Fruit fly (Drosophila melanogaster): Measurements from ENCODE around the gene CG12581.

The CG12581 gene

DNA sequence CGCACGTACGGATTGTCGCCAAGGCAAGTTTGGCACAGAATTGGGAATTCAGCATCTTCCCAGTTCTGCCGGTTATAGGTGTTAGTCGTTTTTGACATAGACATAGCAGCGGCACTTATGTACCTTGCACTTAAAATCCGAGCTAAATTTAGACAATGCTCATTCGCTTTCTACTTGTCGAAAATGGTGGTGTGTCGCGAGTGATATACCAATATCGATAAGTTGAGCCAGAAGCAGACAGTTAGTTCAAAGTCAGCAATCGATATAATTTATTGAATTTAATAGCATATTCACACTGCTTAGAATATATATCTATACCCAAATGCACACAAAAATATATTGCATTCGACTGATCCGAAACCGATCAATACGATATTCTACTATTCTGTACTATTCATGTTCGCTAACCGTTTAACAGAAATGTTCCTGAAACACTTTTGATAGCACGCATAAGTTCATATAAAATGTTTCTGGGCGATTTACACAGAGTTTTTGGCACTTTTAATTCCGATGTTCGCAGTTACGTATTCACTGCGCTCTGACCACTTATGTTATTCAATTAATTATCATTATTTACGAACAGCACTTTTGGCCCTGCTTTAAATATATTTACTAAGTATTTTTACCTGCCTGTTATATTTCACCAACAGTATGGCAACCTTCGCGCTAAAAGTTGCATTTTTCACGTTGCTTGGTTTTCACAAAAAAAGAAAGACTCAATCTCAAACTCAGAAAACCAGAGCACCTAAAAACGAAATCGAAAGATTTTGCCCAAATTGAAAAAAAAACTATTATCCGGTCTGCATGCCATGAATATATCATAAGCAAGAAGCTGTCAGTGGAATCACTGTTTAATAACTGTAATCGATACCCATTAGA lies 57.9 kb downstream of the CG12581 start, which contains the start of gene CG14641:
CG14641 (minus strand) TSS at position 204 of the 879 bp plus-strand sequence.
- no peak for TF ChIP-seq tj (GFP tag; optimal IDR thresholded peaks at IDR 0.05)
- TF ChIP-seq toe (GFP tag; optimal IDR thresholded peaks at IDR 0.05), result peak; percentile 32
- TF ChIP-seq CG11617 (GFP tag; optimal IDR thresholded peaks at IDR 0.05), result no peak
- peak; percentile 36 for TF ChIP-seq bab1 (GFP tag; optimal IDR thresholded peaks at IDR 0.05)
- TF ChIP-seq CG14711 (tag; optimal IDR thresholded peaks at IDR 0.05), result no peak

DNA sequence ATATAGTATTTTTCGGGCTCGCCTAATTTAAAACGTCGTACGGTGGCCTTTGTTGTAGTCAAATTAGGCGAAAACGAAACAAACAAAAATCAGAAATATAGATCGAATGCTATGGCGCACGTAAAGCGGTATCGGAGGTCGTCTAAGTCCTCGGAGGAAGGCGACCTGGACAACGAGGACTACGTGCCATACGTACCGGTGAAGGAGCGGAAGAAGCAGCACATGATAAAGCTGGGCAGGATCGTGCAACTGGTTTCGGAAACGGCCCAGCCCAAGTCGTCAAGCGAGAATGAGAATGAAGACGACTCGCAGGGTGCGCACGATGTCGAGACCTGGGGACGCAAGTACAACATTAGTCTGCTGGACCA lies 58.6 kb downstream of the CG12581 start, which contains the start of gene abs:
abs (plus strand) TSS at position 30 of the 368 bp plus-strand sequence.
- TF ChIP-seq tj (GFP tag; optimal IDR thresholded peaks at IDR 0.05) (no peak), bab1 (GFP tag; optimal IDR thresholded peaks at IDR 0.05) (no peak), toe (GFP tag; optimal IDR thresholded peaks at IDR 0.05) (no peak), kay (GFP tag; ENCODE audit: borderline replicate concordance) (no peak), Hr96 (GFP tag; optimal IDR thresholded peaks at IDR 0.05) (no peak), CG33017 (tag; optimal IDR thresholded peaks at IDR 0.05) (no peak), pad (GFP tag; optimal IDR thresholded peaks at IDR 0.05) (no peak), cic (GFP tag; optimal IDR thresholded peaks at IDR 0.05) (no peak), CG14711 (tag; optimal IDR thresholded peaks at IDR 0.05) (no peak), CG5204 (GFP tag; optimal IDR thresholded peaks at IDR 0.05) (no peak), ovo (GFP tag; optimal IDR thresholded peaks at IDR 0.05) (no peak), Crg-1 (GFP tag; optimal IDR thresholded peaks at IDR 0.05) (no peak), Mnt (GFP tag; optimal IDR thresholded peaks at IDR 0.05) (no peak), cnc (optimal IDR thresholded peaks at IDR 0.05) (no peak), Clk (GFP tag; optimal IDR thresholded peaks at IDR 0.05) (no peak), CG11617 (GFP tag; optimal IDR thresholded peaks at IDR 0.05) (no peak)

DNA sequence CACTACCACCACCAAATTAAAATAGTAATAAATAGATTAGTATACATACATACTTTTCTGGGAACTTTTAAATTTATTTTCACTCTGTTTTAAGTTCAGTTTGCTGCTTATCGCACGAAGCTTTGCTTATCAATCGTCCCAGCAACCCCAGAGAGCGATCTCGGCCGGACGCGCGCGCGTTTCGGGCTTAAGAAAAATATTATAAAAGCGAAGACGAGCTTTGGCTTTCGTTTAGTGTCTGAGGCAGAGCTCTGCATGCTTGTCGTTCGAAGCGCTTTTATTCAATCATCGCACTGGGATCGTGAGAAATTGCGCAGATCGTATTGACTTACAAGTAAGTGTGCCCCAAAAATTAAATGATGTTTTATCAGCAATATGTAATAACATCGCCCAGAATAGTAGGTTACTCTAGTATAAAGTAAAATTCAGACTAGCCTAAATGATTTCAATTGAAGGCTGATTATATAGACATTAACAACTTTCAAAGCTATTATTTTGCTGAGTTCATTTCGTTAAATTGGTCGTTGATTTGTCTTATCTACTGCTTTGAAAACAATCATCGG lies 60.6 kb downstream of the CG12581 start, which contains the start of gene Gel:
Gel (plus strand) TSS at position 227 of the 563 bp plus-strand sequence.
- TF ChIP-seq CG11617 (GFP tag; optimal IDR thresholded peaks at IDR 0.05) (no peak), pad (GFP tag; optimal IDR thresholded peaks at IDR 0.05) (no peak), Mnt (GFP tag; optimal IDR thresholded peaks at IDR 0.05) (peak; percentile 15), cic (GFP tag; optimal IDR thresholded peaks at IDR 0.05) (peak; percentile 53)
